Worm (Caenorhabditis elegans): ENCODE data around the gene osm-6.

DNA sequence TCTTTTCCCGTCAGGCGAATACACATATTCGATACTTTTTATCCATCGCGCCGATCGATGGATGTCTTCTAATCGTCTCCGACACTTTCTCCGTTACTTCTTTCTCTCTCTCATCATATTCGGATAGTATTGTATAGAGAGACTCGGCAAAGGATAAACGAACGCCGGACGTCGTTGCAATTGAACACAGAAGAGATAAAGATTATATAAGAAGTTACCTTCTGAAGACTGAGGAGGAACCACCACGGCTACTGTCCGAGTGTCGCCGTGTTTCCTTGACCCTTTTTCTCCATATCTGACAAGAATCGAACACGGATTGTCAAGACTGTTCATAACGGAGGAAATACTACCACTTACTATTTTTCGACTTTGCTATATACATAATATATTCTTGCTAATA, 28.1 kb downstream of the osm-6 start, which contains the start of gene sma-1:
- TF ChIP-seq klf-2 (GFP tag; conservative IDR thresholded peaks at IDR 0.05) (no peak), ref-1 (GFP tag; conservative IDR thresholded peaks at IDR 0.05) (no peak), flt-1 (GFP tag; IDR thresholded peaks at IDR 0.05) (no peak), ztf-29 (GFP tag; IDR thresholded peaks at IDR 0.05) (no peak), med-1 (GFP tag; optimal IDR thresholded peaks at IDR 0.05; ENCODE audit: insufficient read depth) (no peak), T22C8.4 (GFP tag; IDR thresholded peaks at IDR 0.05) (no peak)

All from whole organism, midembryonic.